Fruit fly (Drosophila melanogaster) whole organism, embryonic: ENCODE measurements around the gene CG33941.

ENCODE experiments used
- Antp ChIP-seq: fragments of 200-800 bp; sonication (Bioruptor generic); optimal IDR thresholded peaks from 3 replicates; lab custom pipeline; 2016; ENCODE audit warnings: missing biosample characterization, missing genetic modification characterization
- Bgb ChIP-seq: fragments of 200-800 bp; sonication (Bioruptor generic); IDR thresholded peaks from 2 replicates; pipeline ENCODE4 v1.3.6; 2022; ENCODE audit warnings: missing biosample characterization, missing genetic modification characterization; ENCODE audit not compliant: partially characterized antibody
- C15 ChIP-seq: fragments of 200-800 bp; sonication (Bioruptor generic); IDR thresholded peaks from 3 replicates; pipeline ENCODE4 v1.3.6; 2022; ENCODE audit warnings: missing biosample characterization, missing genetic modification characterization
- CG12071 ChIP-seq: fragments of 200-800 bp; sonication (Bioruptor generic); optimal IDR thresholded peaks from 3 replicates; lab custom pipeline; 2018; ENCODE audit warnings: missing biosample characterization, mild to moderate bottlenecking, missing genetic modification characterization
- CG12104 ChIP-seq: fragments of 200-800 bp; sonication (Bioruptor generic); optimal IDR thresholded peaks from 3 replicates; lab custom pipeline; 2016; ENCODE audit warnings: missing biosample characterization, missing genetic modification characterization
- CG12236 ChIP-seq: fragments of 200-800 bp; sonication (Bioruptor generic); optimal IDR thresholded peaks from 2 replicates; lab custom pipeline; 2016; ENCODE audit warnings: missing biosample characterization, missing genetic modification characterization
- CG14014 ChIP-seq: fragments of 200-800 bp; sonication (Bioruptor generic); IDR thresholded peaks from 2 replicates; pipeline ENCODE4 v1.3.6; 2022; ENCODE audit warnings: missing biosample characterization, missing genetic modification characterization
- CG2199 ChIP-seq: fragments of 200-800 bp; sonication (Bioruptor generic); IDR thresholded peaks from 3 replicates; pipeline ENCODE4 v1.3.6; 2022; ENCODE audit warnings: missing biosample characterization, missing genetic modification characterization
- CG2712 ChIP-seq: fragments of 200-800 bp; optimal IDR thresholded peaks from 3 replicates; lab custom pipeline; 2019; ENCODE audit warnings: missing biosample characterization, mild to moderate bottlenecking, missing genetic modification characterization, moderate library complexity
- CG3065 ChIP-seq: fragments of 200-800 bp; sonication (Bioruptor generic); optimal IDR thresholded peaks from 2 replicates; lab custom pipeline; 2016; ENCODE audit warnings: missing biosample characterization, missing genetic modification characterization
- CG31388 ChIP-seq: fragments of 200-800 bp; sonication (Bioruptor generic); optimal IDR thresholded peaks from 2 replicates; lab custom pipeline; 2016; ENCODE audit warnings: missing biosample characterization, missing genetic modification characterization
- CG31441 ChIP-seq: fragments of 200-800 bp; sonication (Bioruptor generic); IDR thresholded peaks from 2 replicates; pipeline ENCODE4 v1.3.6; 2022; ENCODE audit warnings: missing biosample characterization, missing genetic modification characterization
- CG3407 ChIP-seq: fragments of 200-800 bp; sonication (Bioruptor generic); optimal IDR thresholded peaks from 2 replicates; lab custom pipeline; 2018; ENCODE audit warnings: missing biosample characterization, mild to moderate bottlenecking, missing genetic modification characterization
- CG6175 ChIP-seq: fragments of 200-800 bp; sonication (Bioruptor generic); IDR thresholded peaks from 3 replicates; pipeline ENCODE4 v1.3.6; 2022; ENCODE audit warnings: missing biosample characterization, missing genetic modification characterization
- CG6254 ChIP-seq: fragments of 200-800 bp; sonication (Bioruptor generic); optimal IDR thresholded peaks from 3 replicates; lab custom pipeline; 2017; ENCODE audit warnings: mild to moderate bottlenecking, missing biosample characterization, missing genetic modification reagents, missing genetic modification characterization
- CG6683 ChIP-seq: fragments of 200-800 bp; sonication (Bioruptor generic); optimal IDR thresholded peaks from 2 replicates; lab custom pipeline; 2017; ENCODE audit warnings: missing biosample characterization, mild to moderate bottlenecking, missing genetic modification characterization, missing genetic modification reagents
- CG8281 ChIP-seq: fragments of 200-800 bp; sonication (Bioruptor generic); optimal IDR thresholded peaks from 2 replicates; lab custom pipeline; 2018; ENCODE audit warnings: missing biosample characterization, mild to moderate bottlenecking, missing genetic modification characterization, moderate library complexity
- CG8388 ChIP-seq: fragments of 200-800 bp; sonication (Bioruptor generic); optimal IDR thresholded peaks from 2 replicates; lab custom pipeline; 2019; ENCODE audit warnings: missing biosample characterization, mild to moderate bottlenecking, missing genetic modification characterization, moderate library complexity
- CTCF ChIP-seq: fragments of 200-800 bp; sonication (Bioruptor generic); optimal IDR thresholded peaks from 2 replicates; lab custom pipeline; 2017; ENCODE audit warnings: missing biosample characterization, mild to moderate bottlenecking, missing genetic modification characterization, moderate library complexity
- Drgx ChIP-seq: fragments of 200-800 bp; sonication (Bioruptor generic); IDR thresholded peaks from 2 replicates; pipeline ENCODE4 v1.3.6; 2022; ENCODE audit warnings: missing biosample characterization, missing genetic modification characterization
- Hand ChIP-seq: fragments of 200-800 bp; sonication (Bioruptor generic); optimal IDR thresholded peaks from 2 replicates; lab custom pipeline; 2017; ENCODE audit warnings: mild to moderate bottlenecking, missing biosample characterization, missing genetic modification reagents, missing genetic modification characterization
- Hr39 ChIP-seq: fragments of >200 bp; optimal IDR thresholded peaks from 2 replicates; lab custom pipeline; 2017
- Hsf ChIP-seq: fragments of 200-800 bp; sonication (Bioruptor generic); optimal IDR thresholded peaks from 3 replicates; lab custom pipeline; 2016; ENCODE audit warnings: missing biosample characterization, missing genetic modification characterization
- NC2α ChIP-seq: fragments of 200-800 bp; sonication (Bioruptor generic); optimal IDR thresholded peaks from 2 replicates; lab custom pipeline; 2016; ENCODE audit warnings: missing biosample characterization, missing genetic modification characterization
- NK7.1 ChIP-seq: fragments of 200-800 bp; sonication (Bioruptor generic); optimal IDR thresholded peaks from 3 replicates; lab custom pipeline; 2016; ENCODE audit warnings: missing biosample characterization, missing genetic modification characterization
- Nf-YB ChIP-seq: fragments of 200-800 bp; sonication (Bioruptor generic); optimal IDR thresholded peaks from 3 replicates; lab custom pipeline; 2019; ENCODE audit warnings: missing biosample characterization, mild to moderate bottlenecking, missing genetic modification characterization, moderate library complexity
- Nf-YC ChIP-seq: fragments of 200-800 bp; optimal IDR thresholded peaks from 3 replicates; lab custom pipeline; 2019; ENCODE audit warnings: missing biosample characterization, mild to moderate bottlenecking, missing genetic modification characterization, moderate library complexity
- Scr ChIP-seq: fragments of 200-800 bp; sonication (Bioruptor generic); IDR thresholded peaks from 2 replicates; pipeline ENCODE4 v1.3.6; 2022; ENCODE audit warnings: missing biosample characterization, missing genetic modification characterization; ENCODE audit not compliant: partially characterized antibody
- Sry-β ChIP-seq: fragments of 200-800 bp; sonication (Bioruptor generic); optimal IDR thresholded peaks from 2 replicates; lab custom pipeline; 2018; ENCODE audit warnings: missing biosample characterization, mild to moderate bottlenecking, missing genetic modification characterization, moderate library complexity
- YL-1 ChIP-seq: fragments of 200-800 bp; sonication (Bioruptor generic); optimal IDR thresholded peaks from 3 replicates; lab custom pipeline; 2017; ENCODE audit warnings: missing biosample characterization, mild to moderate bottlenecking, missing genetic modification characterization
- ab ChIP-seq: fragments of 200-800 bp; sonication (Bioruptor generic); optimal IDR thresholded peaks from 2 replicates; lab custom pipeline; 2016; ENCODE audit warnings: missing biosample characterization, missing genetic modification characterization
- amos ChIP-seq: fragments of 200-800 bp; sonication (Bioruptor generic); IDR thresholded peaks from 2 replicates; pipeline ENCODE4 v1.3.6; 2022; ENCODE audit warnings: missing biosample characterization, missing genetic modification characterization; ENCODE audit not compliant: partially characterized antibody
- ash1 ChIP-seq: fragments of 200-800 bp; sonication (Bioruptor generic); optimal IDR thresholded peaks from 2 replicates; lab custom pipeline; 2018; ENCODE audit warnings: missing biosample characterization, mild to moderate bottlenecking, missing genetic modification characterization
- az2 ChIP-seq: fragments of 200-800 bp; sonication (Bioruptor generic); optimal IDR thresholded peaks from 3 replicates; lab custom pipeline; 2016; ENCODE audit warnings: missing biosample characterization, missing genetic modification characterization
- bab2 ChIP-seq: fragments of 200-800 bp; sonication (Bioruptor generic); optimal IDR thresholded peaks from 2 replicates; lab custom pipeline; 2016; ENCODE audit warnings: missing biosample characterization, missing genetic modification characterization
- chif ChIP-seq, 2 experiments: fragments of 200-800 bp; sonication (Bioruptor generic); optimal IDR thresholded peaks; 3 replicates each; lab custom pipeline; 2016; ENCODE audit warnings: missing biosample characterization in 2 of 2, missing genetic modification characterization in 2 of 2
- chn ChIP-seq: fragments of 200-800 bp; sonication (Bioruptor generic); optimal IDR thresholded peaks from 2 replicates; lab custom pipeline; 2016; ENCODE audit warnings: missing biosample characterization, missing genetic modification characterization
- ci ChIP-seq: fragments of 200-800 bp; sonication (Bioruptor generic); IDR thresholded peaks from 3 replicates; pipeline ENCODE4 v1.3.6; 2022; ENCODE audit warnings: missing biosample characterization, missing genetic modification characterization
- ems ChIP-seq: fragments of 200-800 bp; sonication (Bioruptor generic); optimal IDR thresholded peaks from 3 replicates; lab custom pipeline; 2016; ENCODE audit warnings: missing biosample characterization, missing genetic modification characterization
- fd3F ChIP-seq: fragments of 200-800 bp; sonication (Bioruptor generic); optimal IDR thresholded peaks from 2 replicates; lab custom pipeline; 2018; ENCODE audit warnings: missing biosample characterization, mild to moderate bottlenecking, missing genetic modification characterization, moderate library complexity
- gem ChIP-seq: fragments of 200-800 bp; sonication (Bioruptor generic); optimal IDR thresholded peaks from 2 replicates; lab custom pipeline; 2019; ENCODE audit warnings: missing biosample characterization, mild to moderate bottlenecking, missing genetic modification characterization, moderate library complexity
- grn ChIP-seq: fragments of 200-800 bp; sonication (Bioruptor generic); optimal IDR thresholded peaks from 3 replicates; lab custom pipeline; 2017; ENCODE audit warnings: missing biosample characterization, missing genetic modification characterization
- hbn ChIP-seq: fragments of 200-800 bp; sonication (Bioruptor generic); IDR thresholded peaks from 2 replicates; pipeline ENCODE4 v1.3.6; 2022; ENCODE audit warnings: missing biosample characterization, missing genetic modification characterization; ENCODE audit not compliant: partially characterized antibody
- her ChIP-seq: fragments of 200-800 bp; sonication (Bioruptor generic); optimal IDR thresholded peaks from 2 replicates; lab custom pipeline; 2016; ENCODE audit warnings: missing biosample characterization, missing genetic modification characterization
- jing ChIP-seq: fragments of 200-800 bp; sonication (Bioruptor generic); optimal IDR thresholded peaks from 2 replicates; lab custom pipeline; 2018; ENCODE audit warnings: missing biosample characterization, mild to moderate bottlenecking, missing genetic modification characterization
- peb ChIP-seq: fragments of 200-800 bp; sonication (Bioruptor generic); IDR thresholded peaks from 2 replicates; pipeline ENCODE4 v1.3.6; 2022; ENCODE audit warnings: missing biosample characterization, missing genetic modification characterization
- schlank ChIP-seq: fragments of 200-800 bp; sonication (Bioruptor generic); optimal IDR thresholded peaks from 2 replicates; lab custom pipeline; 2018; ENCODE audit warnings: missing biosample characterization, mild to moderate bottlenecking, missing genetic modification characterization
- so ChIP-seq: fragments of 200-800 bp; sonication (Bioruptor generic); IDR thresholded peaks from 3 replicates; pipeline ENCODE4 v1.3.6; 2022; ENCODE audit warnings: missing biosample characterization, missing genetic modification characterization
- ssp ChIP-seq: fragments of 200-800 bp; sonication (Bioruptor generic); IDR thresholded peaks from 2 replicates; pipeline ENCODE4 v1.3.6; 2022; ENCODE audit warnings: missing biosample characterization, missing genetic modification characterization
- trem ChIP-seq: fragments of 200-800 bp; optimal IDR thresholded peaks from 3 replicates; lab custom pipeline; 2019; ENCODE audit warnings: missing biosample characterization, mild to moderate bottlenecking, missing genetic modification characterization, moderate library complexity
- ttk ChIP-seq: fragments of 200-800 bp; sonication (Bioruptor generic); IDR thresholded peaks from 2 replicates; pipeline ENCODE4 v2.1.2; 2022; ENCODE audit warnings: missing biosample characterization, missing genetic modification characterization
- zfh2 ChIP-seq: fragments of 200-800 bp; sonication (Bioruptor generic); optimal IDR thresholded peaks from 2 replicates; lab custom pipeline; 2016; ENCODE audit warnings: missing biosample characterization, missing genetic modification characterization

CG33941 gene

dm6 chr4:497724-498123 lies 30.4 kb downstream of the CG33941 start (continued):
- TF ChIP-seq CG3407 (peak; percentile 97), CG14014 (GFP tag; lab: Robert Waterston, UW) (peak; percentile 88; the same call in 1 of the 2 replicates), CG2712 (tag; lab: Kevin White, UChicago) (peak; percentile 91), CTCF (GFP tag; lab: Kevin White, UChicago) (peak; percentile 66), CG12104 (peak; percentile 94), CG2199 (peak; percentile 87; the same call in 2 of the 3 replicates), gem (tag; lab: Kevin White, UChicago) (peak; percentile 91), YL-1 (GFP tag; lab: Kevin White, UChicago) (peak; percentile 99), so (GFP tag; lab: Robert Waterston, UW) (peak; percentile 93; the same call in 2 of the 3 replicates), hbn (GFP tag; lab: Robert Waterston, UW) (no peak), Nf-YC (tag; lab: Kevin White, UChicago) (peak; percentile 70), Bgb (GFP tag; lab: Robert Waterston, UW) (no peak), zfh2 (GFP tag; lab: Kevin White, UChicago) (peak; percentile 25), ab (GFP tag; lab: Kevin White, UChicago) (no peak), Hand (GFP tag; lab: Kevin White, UChicago) (peak; percentile 48), Hr39 (lab: Kevin White, UChicago) (no peak), CG12071 (GFP tag; lab: Kevin White, UChicago) (peak; percentile 96), schlank (tag; lab: Kevin White, UChicago) (peak; percentile 83), chif (GFP tag; optimal IDR thresholded peaks at IDR 0.05; lab: Kevin White, UChicago) (peak; percentile 91 to 94), ci (GFP tag; lab: Robert Waterston, UW) (peak; percentile 96), trem (tag; lab: Kevin White, UChicago) (peak; percentile 87), ash1 (GFP tag; lab: Kevin White, UChicago) (peak; percentile 94), Hsf (GFP tag; lab: Kevin White, UChicago) (peak; percentile 74), NK7.1 (GFP tag; lab: Kevin White, UChicago) (peak; percentile 90), CG3065 (GFP tag; lab: Kevin White, UChicago) (peak; percentile 83), ttk (GFP tag; lab: Robert Waterston, UW) (no peak; the same call in 1 of the 2 replicates), CG8388 (GFP tag; lab: Kevin White, UChicago) (peak; percentile 78), CG6683 (GFP tag; lab: Kevin White, UChicago) (peak; percentile 86), ems (GFP tag; lab: Kevin White, UChicago) (peak; percentile 75), ssp (GFP tag; lab: Robert Waterston, UW) (no peak), her (GFP tag; lab: Kevin White, UChicago) (peak; percentile 88), Scr (GFP tag; lab: Robert Waterston, UW) (no peak), chn (peak; percentile 67), jing (peak; percentile 39), Nf-YB (peak; percentile 86), Sry-β (peak; percentile 78), fd3F (GFP tag; lab: Kevin White, UChicago) (peak; percentile 83), CG8281 (tag; lab: Kevin White, UChicago) (peak; percentile 85), bab2 (GFP tag; lab: Kevin White, UChicago) (peak; percentile 92), C15 (peak; percentile 48; the same call in 1 of the 3 replicates), CG31388 (GFP tag; lab: Kevin White, UChicago) (peak; percentile 80), peb (GFP tag; lab: Robert Waterston, UW) (peak; percentile 56; the same call in 1 of the 2 replicates), amos (GFP tag; lab: Robert Waterston, UW) (no peak), CG6175 (no peak), CG12236 (GFP tag; lab: Kevin White, UChicago) (peak; percentile 97), CG31441 (peak; percentile 92), CG6254 (GFP tag; lab: Kevin White, UChicago) (peak; percentile 93), Drgx (GFP tag; lab: Robert Waterston, UW) (no peak), Antp (peak; percentile 77), grn (GFP tag; lab: Kevin White, UChicago) (peak; percentile 93), az2 (GFP tag; lab: Kevin White, UChicago) (peak; percentile 52), NC2α (GFP tag; lab: Kevin White, UChicago) (peak; percentile 93)
